Worm (Caenorhabditis elegans): ENCODE data around the gene fbxb-78.

The fbxb-78 gene

DNA sequence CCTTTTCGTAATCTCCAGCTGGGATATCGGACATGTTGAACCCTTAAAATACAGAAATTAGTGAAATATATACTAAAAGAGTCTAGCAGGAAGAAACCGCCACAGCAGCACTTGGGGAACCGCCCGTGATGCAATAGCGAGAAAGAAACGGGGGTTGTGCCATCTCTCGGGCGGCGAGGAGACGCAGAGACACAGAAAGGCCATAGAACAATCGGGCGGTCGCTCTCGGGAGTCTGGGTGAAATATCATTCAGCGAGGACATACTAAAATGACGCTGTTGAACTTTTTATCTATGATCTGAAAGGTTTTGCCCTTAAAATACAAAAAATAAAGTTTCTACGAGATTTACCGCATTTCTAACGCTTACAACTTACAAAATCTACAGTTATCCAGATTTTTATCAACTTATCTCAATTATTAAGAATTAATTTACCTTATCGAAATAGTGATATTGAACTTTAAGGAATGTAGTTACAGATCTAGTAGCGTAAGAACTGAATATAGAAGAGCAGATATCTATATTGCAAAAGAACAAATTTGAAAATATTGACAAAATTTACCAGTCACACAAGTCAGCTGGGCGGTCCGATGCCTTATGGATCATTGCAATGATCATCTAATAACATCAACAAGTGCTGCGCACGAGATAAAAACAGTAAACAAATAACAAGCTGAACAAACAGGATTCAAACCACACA lies 11.2 kb downstream of the fbxb-78 start, which contains the start of gene cyc-2.1:
cyc-2.1 (minus strand) TSS at position 605 of the 698 bp plus-strand sequence.
- TF ChIP-seq F23B12.7 (tag; optimal IDR thresholded peaks at IDR 0.05; ENCODE audit: insufficient read depth) (peak; percentile 71), Y53G8AR.9 (GFP tag; conservative IDR thresholded peaks at IDR 0.05) (peak; percentile 82), let-526 (GFP tag; IDR thresholded peaks at IDR 0.05) (no peak), snpc-4 (GFP tag; optimal IDR thresholded peaks at IDR 0.05) (peak; percentile 30), snpc-4 (tag; optimal IDR thresholded peaks at IDR 0.05) (peak in 3 of 4 experiments; percentile 43 to 73 (median 59)), cebp-2 (GFP tag; IDR thresholded peaks at IDR 0.05) (0 out of 2 replicates have a peak, but pooled peaks have one; percentile 44), C06A6.2 (GFP tag; conservative IDR thresholded peaks at IDR 0.05) (no peak), repo-1 (tag; optimal IDR thresholded peaks at IDR 0.05) (peak; percentile 14), ceh-27 (GFP tag; optimal IDR thresholded peaks at IDR 0.05) (peak; percentile 20), rec-8 (tag; optimal IDR thresholded peaks at IDR 0.05) (no peak), lsy-27 (tag; optimal IDR thresholded peaks at IDR 0.05; ENCODE audit: borderline replicate concordance, insufficient read depth) (no peak), Y53F4B.3 (GFP tag; IDR thresholded peaks at IDR 0.05) (no peak), fkh-3 (tag; optimal IDR thresholded peaks at IDR 0.05) (no peak), hsf-1 (GFP tag; IDR thresholded peaks at IDR 0.05) (peak; percentile 83), ceh-91 (GFP tag; IDR thresholded peaks at IDR 0.05) (no peak), egl-18 (GFP tag; IDR thresholded peaks at IDR 0.05) (0 out of 2 replicates have a peak, but pooled peaks have one; percentile 4), hmg-1.2 (GFP tag; IDR thresholded peaks at IDR 0.05) (peak; percentile 69), ceh-100 (GFP tag; IDR thresholded peaks at IDR 0.05) (peak; percentile 38), nhr-80 (tag; optimal IDR thresholded peaks at IDR 0.05) (peak; percentile 91), ZK185.1 (tag; optimal IDR thresholded peaks at IDR 0.05; ENCODE audit: poor library complexity, severe bottlenecking) (peak; percentile 49), ceh-58 (GFP tag; IDR thresholded peaks at IDR 0.05) (0 out of 2 replicates have a peak, but pooled peaks have one; percentile 10), nfya-2 (GFP tag; IDR thresholded peaks at IDR 0.05) (0 out of 2 replicates have a peak, but pooled peaks have one; percentile 19), F39B2.1 (GFP tag; IDR thresholded peaks at IDR 0.05) (peak; percentile 83), pha-4 (tag; optimal IDR thresholded peaks at IDR 0.05) (no peak), bed-2 (GFP tag; IDR thresholded peaks at IDR 0.05) (no peak), ztf-6 (GFP tag; IDR thresholded peaks at IDR 0.05) (0 out of 2 replicates have a peak, but pooled peaks have one; percentile 44), lin-35 (GFP tag; optimal IDR thresholded peaks at IDR 0.05) (peak in 1 of 3 experiments; percentile 51), ekl-4 (GFP tag; IDR thresholded peaks at IDR 0.05) (peak; percentile 79; the same call in 1 of the 2 replicates), zim-3 (tag; optimal IDR thresholded peaks at IDR 0.05) (no peak), hlh-26 (GFP tag; conservative IDR thresholded peaks at IDR 0.05) (no peak), dox-1 (GFP tag; IDR thresholded peaks at IDR 0.05) (peak; percentile 74), snpc-3.4 (tag; optimal IDR thresholded peaks at IDR 0.05) (peak; percentile 92), sptf-2 (GFP tag; optimal IDR thresholded peaks at IDR 0.05) (no peak), F49E8.2 (tag; optimal IDR thresholded peaks at IDR 0.05; ENCODE audit: insufficient read depth) (peak; percentile 90), akir-1 (GFP tag; optimal IDR thresholded peaks at IDR 0.05) (no peak), ama-1 (optimal IDR thresholded peaks at IDR 0.05) (no peak), ama-1 (GFP tag; optimal IDR thresholded peaks at IDR 0.05) (peak; percentile 34 to 66), lsl-1 (GFP tag; optimal IDR thresholded peaks at IDR 0.05) (peak; percentile 54), dpl-1 (GFP tag; optimal IDR thresholded peaks at IDR 0.05) (no peak), mes-4 (tag; optimal IDR thresholded peaks at IDR 0.05) (peak; percentile 6), ztf-26 (tag; optimal IDR thresholded peaks at IDR 0.05) (peak; percentile 72), F52B5.7 (tag; optimal IDR thresholded peaks at IDR 0.05) (peak; percentile 37), rpc-1 (optimal IDR thresholded peaks at IDR 0.05) (no peak), rpc-1 (tag; optimal IDR thresholded peaks at IDR 0.05) (no peak), attf-5 (GFP tag; optimal IDR thresholded peaks at IDR 0.05) (peak; percentile 92), egl-44 (GFP tag; IDR thresholded peaks at IDR 0.05) (0 out of 2 replicates have a peak, but pooled peaks have one; percentile 39), nhr-120 (GFP tag; IDR thresholded peaks at IDR 0.05) (no peak)

Measured in whole organism, young adult.